Fruit fly (Drosophila melanogaster) S2 (cell line): ENCODE measurements around the gene sick.

Source experiments
- CG8478 ChIP-seq: fragments of >200 bp; optimal IDR thresholded peaks from 2 replicates; lab custom pipeline; 2018
- CTCF ChIP-seq, 2 experiments: fragments of >200 bp; optimal IDR thresholded peaks; 2 replicates each; lab custom pipeline; 2018

DNA sequence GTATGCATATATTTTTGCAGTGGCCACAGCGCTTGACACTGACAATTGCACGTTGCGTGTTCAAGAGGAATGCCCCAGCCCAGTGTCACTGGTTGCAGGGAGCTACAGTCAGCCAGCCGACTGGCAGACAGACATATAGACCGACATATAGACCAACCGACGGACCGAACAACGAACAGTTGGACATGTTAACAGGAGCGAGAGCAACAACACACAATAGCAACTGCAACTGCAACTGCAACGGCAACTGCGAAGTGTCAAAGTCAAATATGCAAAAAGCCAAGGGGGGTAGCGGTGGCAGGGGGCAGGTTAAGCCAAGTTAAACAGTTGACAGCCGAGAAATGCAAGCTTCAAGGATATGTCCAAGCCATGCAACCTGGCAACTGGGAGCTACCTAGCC lies 78.8 kb downstream of the sick start:
- TF ChIP-seq CG8478, result no peak
- TF ChIP-seq CTCF (optimal IDR thresholded peaks at IDR 0.05; lab: Kevin White, UChicago), result no peak
